Worm (Caenorhabditis elegans): ENCODE results near the gene F55G11.1.

- TF ChIP-seq lin-39 (tag; optimal IDR thresholded peaks at IDR 0.05) (no peak), nhr-76 (tag; optimal IDR thresholded peaks at IDR 0.05) (no peak), ceh-16 (tag; optimal IDR thresholded peaks at IDR 0.05) (no peak), elt-3 (tag; optimal IDR thresholded peaks at IDR 0.05) (no peak), daf-12 (tag; optimal IDR thresholded peaks at IDR 0.05) (no peak), unc-62 (GFP tag; optimal IDR thresholded peaks at IDR 0.05) (no peak), ama-1 (optimal IDR thresholded peaks at IDR 0.05) (no peak), elt-2 (tag; optimal IDR thresholded peaks at IDR 0.05) (no peak), nhr-25 (tag; optimal IDR thresholded peaks at IDR 0.05) (no peak), lin-15B (tag; optimal IDR thresholded peaks at IDR 0.05) (no peak)
Observed at ce11 chrIV:12894996-12895395, 51.4 kb downstream of the F55G11.1 start, which contains the start of gene K08D8.11.

All from whole organism, L3 larva.